Worm (Caenorhabditis elegans) whole organism, early embryonic: ENCODE measurements around the gene C25G4.17.

Source experiments
- B0310.2 ChIP-seq: sonication (generic microtip); optimal IDR thresholded peaks from 2 replicates; lab custom pipeline; 2016; ENCODE audit warnings: mild to moderate bottlenecking, missing genetic modification characterization, missing compliant biosample characterization
- aly-1 ChIP-seq: sonication (generic microtip); optimal IDR thresholded peaks from 2 replicates; lab custom pipeline; 2016; ENCODE audit warnings: missing genetic modification characterization, missing compliant biosample characterization
- ama-1 ChIP-seq: fragments of 150-350 bp; optimal IDR thresholded peaks from 2 replicates; lab custom pipeline; 2014
- ceh-36 ChIP-seq: sonication (generic microtip); optimal IDR thresholded peaks from 2 replicates; lab custom pipeline; 2016; ENCODE audit warnings: missing genetic modification characterization, inconsistent platforms, missing compliant biosample characterization
- ets-7 ChIP-seq: sonication (generic microtip); optimal IDR thresholded peaks from 2 replicates; lab custom pipeline; 2016; ENCODE audit warnings: missing genotype, missing genetic modification characterization, missing compliant biosample characterization
- hmg-4 ChIP-seq: fragments of 200-800 bp; sonication (Bioruptor generic); optimal IDR thresholded peaks from 2 replicates; lab custom pipeline; 2018; ENCODE audit warnings: mild to moderate bottlenecking, missing genetic modification characterization, missing compliant biosample characterization
- scrt-1 ChIP-seq: fragments of 200-800 bp; sonication (Bioruptor generic); IDR thresholded peaks from 2 replicates; pipeline ENCODE4 v1.3.6; 2022; ENCODE audit warnings: missing genetic modification characterization, missing compliant biosample characterization
- tbx-11 ChIP-seq: fragments of 200-800 bp; sonication (Bioruptor generic); IDR thresholded peaks from 2 replicates; pipeline ENCODE4 v1.3.6; 2022; ENCODE audit warnings: missing genetic modification characterization, missing compliant biosample characterization

DNA sequence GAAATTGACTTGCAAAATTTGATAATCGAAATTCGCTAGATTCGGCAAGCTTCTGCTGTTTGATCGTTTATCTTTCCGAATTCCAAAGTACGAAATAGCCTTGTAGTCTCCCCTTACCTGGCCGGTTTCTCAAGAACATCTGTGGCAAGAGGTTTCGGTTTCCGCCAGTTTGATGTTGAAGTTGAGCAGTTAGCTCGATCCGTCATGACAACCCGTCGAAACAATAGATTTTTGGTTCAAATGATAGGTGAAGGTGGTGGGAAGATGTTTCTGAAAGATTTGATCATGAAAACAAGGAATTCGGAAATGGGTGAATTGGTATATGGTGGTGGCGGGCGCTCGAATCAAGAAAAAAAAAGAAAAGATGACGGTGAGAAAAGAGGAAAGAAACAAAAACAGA is 43.4 kb upstream of the C25G4.17 start, which contains the start of gene acs-20:
- no peak for TF ChIP-seq ceh-36 (tag; lab: Kevin White, UChicago)
- TF ChIP-seq aly-1 (tag; lab: Kevin White, UChicago) = no peak
- TF ChIP-seq ama-1 (lab: Kevin White, UChicago) = no peak
- TF ChIP-seq scrt-1 (GFP tag; lab: Robert Waterston, UW) = no peak
- no peak for TF ChIP-seq ets-7 (tag; lab: Kevin White, UChicago)
- TF ChIP-seq hmg-4 (GFP tag; lab: Kevin White, UChicago) = no peak
- TF ChIP-seq tbx-11 (GFP tag; lab: Robert Waterston, UW) = no peak
- TF ChIP-seq B0310.2 (tag; lab: Kevin White, UChicago) = no peak
